Worm (Caenorhabditis elegans) whole organism, young adult: ENCODE results near the gene str-168.

Source experiments
- B0336.3 ChIP-seq: fragments of 200-800 bp; sonication (Bioruptor generic); IDR thresholded peaks from 2 replicates; pipeline ENCODE4 v1.3.6; 2022; ENCODE audit warnings: missing genetic modification characterization, missing compliant biosample characterization
- C06A6.2 ChIP-seq: fragments of 200-800 bp; sonication (Bioruptor generic); conservative IDR thresholded peaks from 2 replicates; pipeline ENCODE4 v1.3.6; 2022; ENCODE audit warnings: missing genetic modification characterization, missing compliant biosample characterization
- C17E4.6 ChIP-seq: fragments of 200-800 bp; sonication (Bioruptor generic); IDR thresholded peaks from 2 replicates; pipeline ENCODE4 v1.3.6; 2022; ENCODE audit warnings: missing genetic modification reagents, missing genetic modification characterization, missing compliant biosample characterization
- F52B5.7 ChIP-seq: sonication (generic microtip); optimal IDR thresholded peaks from 2 replicates; lab custom pipeline; 2016; ENCODE audit warnings: mild to moderate bottlenecking, missing genetic modification characterization, missing compliant biosample characterization
- attf-3 ChIP-seq: fragments of 200-800 bp; sonication (Bioruptor generic); conservative IDR thresholded peaks from 2 replicates; pipeline ENCODE4 v1.3.6; 2022; ENCODE audit warnings: missing genetic modification reagents, missing genetic modification characterization, missing compliant biosample characterization
- attf-6 ChIP-seq: fragments of 200-800 bp; sonication (Bioruptor generic); IDR thresholded peaks from 2 replicates; pipeline ENCODE4 v1.3.6; 2022; ENCODE audit warnings: missing genetic modification reagents, missing genetic modification characterization, missing compliant biosample characterization
- ceh-100 ChIP-seq: fragments of 200-800 bp; sonication (Bioruptor generic); IDR thresholded peaks from 2 replicates; pipeline ENCODE4 v1.3.6; 2022; ENCODE audit warnings: missing genetic modification reagents, missing genetic modification characterization, missing compliant biosample characterization
- dpl-1 ChIP-seq: fragments of 150-350 bp; optimal IDR thresholded peaks from 2 replicates; lab custom pipeline; 2014; ENCODE audit warnings: missing biosample characterization, missing genetic modification reagents, missing genetic modification characterization
- unc-130 ChIP-seq: sonication (generic microtip); optimal IDR thresholded peaks from 2 replicates; lab custom pipeline; 2016; ENCODE audit warnings: missing genetic modification reagents, missing genetic modification characterization, missing compliant biosample characterization

DNA sequence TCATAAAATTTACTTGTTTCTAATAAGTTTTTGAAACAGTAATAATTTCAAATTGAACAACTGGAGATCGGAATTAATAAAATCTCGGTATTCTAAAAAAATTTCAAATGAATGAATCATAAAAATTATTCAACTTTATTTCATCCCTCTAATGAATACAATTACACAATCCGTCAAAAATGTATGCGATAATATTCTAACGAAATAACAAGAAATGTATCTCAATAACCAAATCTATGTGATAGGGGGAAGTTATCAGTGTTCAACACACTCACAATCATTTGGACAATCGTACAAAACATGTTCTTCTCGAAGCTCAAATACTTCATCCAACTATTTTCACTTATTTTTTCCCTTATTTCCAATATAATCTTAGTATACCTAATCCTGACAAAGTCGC is 2.9 kb downstream of the str-168 start, which contains the start of gene Y9C9A.5:
- no peak for TF ChIP-seq attf-6 (GFP tag; lab: Robert Waterston, UW)
- TF ChIP-seq F52B5.7 (tag; lab: Kevin White, UChicago) = no peak
- no peak for TF ChIP-seq ceh-100 (GFP tag; lab: Robert Waterston, UW)
- TF ChIP-seq unc-130 (GFP tag; lab: Kevin White, UChicago) = no peak
- no peak for TF ChIP-seq C17E4.6 (GFP tag; lab: Robert Waterston, UW)
- no peak for TF ChIP-seq dpl-1
- no peak for TF ChIP-seq C06A6.2 (GFP tag; lab: Robert Waterston, UW)
- no peak for TF ChIP-seq attf-3
- no peak for TF ChIP-seq B0336.3 (GFP tag; lab: Robert Waterston, UW)
